Worm (Caenorhabditis elegans) whole organism, L4 larva: ENCODE data around the gene tag-342.

Experiments used
- D1046.2 ChIP-seq: fragments of 200-800 bp; sonication (Bioruptor generic); IDR thresholded peaks from 2 replicates; pipeline ENCODE4 v1.3.6; 2022; ENCODE audit warnings: missing genetic modification characterization, missing compliant biosample characterization
- F44E2.7 ChIP-seq: fragments of 200-800 bp; sonication (Bioruptor generic); IDR thresholded peaks from 2 replicates; pipeline ENCODE4 v2.1.2; 2022; ENCODE audit warnings: missing genetic modification characterization, missing compliant biosample characterization
- F49E8.2 ChIP-seq: sonication (generic microtip); optimal IDR thresholded peaks from 2 replicates; lab custom pipeline; 2016; ENCODE audit warnings: missing compliant biosample characterization, mild to moderate bottlenecking, missing genetic modification characterization, borderline replicate concordance
- aha-1 ChIP-seq: fragments of 150-350 bp; peaks from one replicate; lab custom pipeline; 2014; ENCODE audit warnings: missing biosample characterization, missing genetic modification characterization
- ama-1 ChIP-seq: fragments of 150-350 bp; optimal IDR thresholded peaks from 2 replicates; lab custom pipeline; 2014; ENCODE audit warnings: inconsistent platforms, mixed read lengths
- ceh-28 ChIP-seq: fragments of 150-350 bp; optimal IDR thresholded peaks from 2 replicates; lab custom pipeline; 2014; ENCODE audit warnings: missing biosample characterization, missing genetic modification reagents, missing genetic modification characterization
- daf-12 ChIP-seq: fragments of 150-350 bp; optimal IDR thresholded peaks from 2 replicates; lab custom pipeline; 2014; ENCODE audit warnings: missing biosample characterization, missing genetic modification reagents, missing genetic modification characterization
- daf-16 ChIP-seq, 3 experiments: sonication (generic microtip); optimal IDR thresholded peaks; 2 replicates each; lab custom pipeline; 2016 to 2017; ENCODE audit warnings: missing genetic modification characterization in 3 of 3, missing genetic modification reagents in 3 of 3, mild to moderate bottlenecking in 2 of 3, missing compliant biosample characterization in 2 of 3, missing biosample characterization in 1 of 3, moderate library complexity in 1 of 3
- dmd-6 ChIP-seq: fragments of 200-800 bp; sonication (Bioruptor generic); IDR thresholded peaks from 2 replicates; pipeline ENCODE4 v1.3.6; 2022; ENCODE audit warnings: missing genetic modification reagents, missing genetic modification characterization, missing compliant biosample characterization
- dve-1 ChIP-seq: sonication (generic microtip); optimal IDR thresholded peaks from 2 replicates; lab custom pipeline; 2017; ENCODE audit warnings: antibody characterized with exemption, mild to moderate bottlenecking, missing genetic modification characterization, missing compliant biosample characterization; ENCODE audit not compliant: insufficient read depth
- hlh-11 ChIP-seq: fragments of 200-800 bp; sonication (Bioruptor generic); optimal IDR thresholded peaks from 2 replicates; lab custom pipeline; 2018; ENCODE audit warnings: mild to moderate bottlenecking, missing genetic modification characterization, missing compliant biosample characterization
- hmg-1.1 ChIP-seq: fragments of 200-800 bp; sonication (Bioruptor generic); IDR thresholded peaks from 2 replicates; pipeline ENCODE4 v1.3.6; 2022; ENCODE audit warnings: missing genetic modification reagents, missing genetic modification characterization, missing compliant biosample characterization
- jun-1 ChIP-seq: fragments of 150-350 bp; optimal IDR thresholded peaks from 2 replicates; lab custom pipeline; 2014; ENCODE audit warnings: missing biosample characterization, missing genetic modification reagents, missing genetic modification characterization
- lim-7 ChIP-seq: fragments of 200-800 bp; sonication (Bioruptor generic); IDR thresholded peaks from 2 replicates; pipeline ENCODE4 v1.3.6; 2022; ENCODE audit warnings: missing genetic modification characterization, missing compliant biosample characterization
- lsy-2 ChIP-seq, 2 experiments: fragments of 150-350 bp in 1 of 2; sonication (generic microtip) in 1 of 2; optimal IDR thresholded peaks; 2 replicates each; lab custom pipeline; 2014 to 2017; ENCODE audit warnings: missing biosample characterization in 2 of 2, missing genetic modification characterization in 2 of 2
- mdt-29 ChIP-seq: fragments of 200-800 bp; sonication (Bioruptor generic); IDR thresholded peaks from 2 replicates; pipeline ENCODE4 v1.3.6; 2022; ENCODE audit warnings: missing genetic modification reagents, missing genetic modification characterization, missing compliant biosample characterization
- mep-1 ChIP-seq: fragments of 150-350 bp; sonication (generic microtip); optimal IDR thresholded peaks from 3 replicates; lab custom pipeline; 2014; ENCODE audit warnings: missing biosample characterization, missing genetic modification characterization
- mes-2 ChIP-seq: sonication (generic microtip); optimal IDR thresholded peaks from 2 replicates; lab custom pipeline; 2016; ENCODE audit warnings: missing genotype, mild to moderate bottlenecking, missing genetic modification characterization, missing compliant biosample characterization; ENCODE audit not compliant: poor library complexity, severe bottlenecking
- nhr-11 ChIP-seq: fragments of 150-350 bp; optimal IDR thresholded peaks from 2 replicates; lab custom pipeline; 2014; ENCODE audit warnings: missing biosample characterization, missing genetic modification characterization
- nhr-111 ChIP-seq: fragments of 200-800 bp; sonication (Bioruptor generic); optimal IDR thresholded peaks from 2 replicates; lab custom pipeline; 2018; ENCODE audit warnings: mild to moderate bottlenecking, missing genetic modification characterization, missing compliant biosample characterization
- nhr-28 ChIP-seq: fragments of 150-350 bp; optimal IDR thresholded peaks from 2 replicates; lab custom pipeline; 2014; ENCODE audit warnings: missing biosample characterization, missing genetic modification characterization
- nhr-48 ChIP-seq: sonication (generic microtip); optimal IDR thresholded peaks from 2 replicates; lab custom pipeline; 2016; ENCODE audit warnings: mild to moderate bottlenecking, missing genetic modification characterization, missing compliant biosample characterization
- nhr-77 ChIP-seq: fragments of 150-350 bp; optimal IDR thresholded peaks from 2 replicates; lab custom pipeline; 2014; ENCODE audit warnings: missing biosample characterization, missing genetic modification characterization
- pqm-1 ChIP-seq: sonication (generic microtip); optimal IDR thresholded peaks from 2 replicates; lab custom pipeline; 2017; ENCODE audit warnings: missing biosample characterization, missing genetic modification characterization
- rbr-2 ChIP-seq: sonication (generic microtip); optimal IDR thresholded peaks from 2 replicates; lab custom pipeline; 2016; ENCODE audit warnings: missing genotype, missing genetic modification characterization, missing compliant biosample characterization
- spr-3 ChIP-seq: fragments of 200-800 bp; sonication (Bioruptor generic); optimal IDR thresholded peaks from 2 replicates; lab custom pipeline; 2018; ENCODE audit warnings: mild to moderate bottlenecking, missing genetic modification characterization, missing compliant biosample characterization
- tra-1 ChIP-seq: fragments of 200-800 bp; sonication (Bioruptor generic); IDR thresholded peaks from 2 replicates; pipeline ENCODE4 v1.3.6; 2022; ENCODE audit warnings: missing genetic modification reagents, missing genetic modification characterization, missing compliant biosample characterization
- unc-62 ChIP-seq, 3 experiments: fragments of 150-350 bp in 1 of 3; sonication (generic microtip); optimal IDR thresholded peaks in 2 of 3; peaks in 1 of 3; 1 replicate in 1 of 3; 2 replicates in 2 of 3; lab custom pipeline; 2014 to 2017; ENCODE audit warnings: missing biosample characterization in 3 of 3, missing genetic modification characterization in 3 of 3, missing genetic modification reagents in 3 of 3, missing genotype in 1 of 3
- zip-11 ChIP-seq: fragments of 200-800 bp; sonication (Bioruptor generic); IDR thresholded peaks from 2 replicates; pipeline ENCODE4 v1.3.6; 2022; ENCODE audit warnings: missing genetic modification characterization, missing compliant biosample characterization

tag-342 gene

ce11 chrIII:9476564-9476963 lies 8.6 kb downstream of the tag-342 start:
- TF ChIP-seq zip-11 (GFP tag; lab: Robert Waterston, UW), result no peak
- peak; percentile 40; the same call in 1 of the 2 replicates for TF ChIP-seq dmd-6 (GFP tag; lab: Robert Waterston, UW)
- no peak for TF ChIP-seq nhr-111 (GFP tag; lab: Kevin White, UChicago)
- TF ChIP-seq nhr-11 (tag; lab: Kevin White, UChicago), result no peak
- peak; percentile 7 for TF ChIP-seq dve-1
- TF ChIP-seq, all 104 proteins: peak for 2

- TF ChIP-seq aha-1 (peak; percentile 73), tra-1 (no peak), F49E8.2 (tag; lab: Kevin White, UChicago) (no peak), zip-11 (GFP tag; lab: Robert Waterston, UW) (no peak), lim-7 (no peak), F44E2.7 (no peak), lsy-2 (tag; optimal IDR thresholded peaks at IDR 0.05; lab: Kevin White, UChicago) (peak in 1 of 2 experiments; percentile 17), daf-12 (tag; lab: Kevin White, UChicago) (no peak), nhr-11 (tag; lab: Kevin White, UChicago) (no peak), jun-1 (tag; lab: Kevin White, UChicago) (no peak), rbr-2 (tag; lab: Kevin White, UChicago) (no peak)
- TF ChIP-seq, all 104 proteins: peak for 2
These were observed 14.6 kb downstream of the tag-342 start for ce11 chrIII:9482423-9482993.

ce11 chrIII:9483716-9484115 lies 15.8 kb downstream of the tag-342 start:
- TF ChIP-seq nhr-48 (peak; percentile 3), D1046.2 (GFP tag; lab: Robert Waterston, UW) (no peak), hmg-1.1 (GFP tag; lab: Robert Waterston, UW) (no peak), mes-2 (tag; lab: Kevin White, UChicago) (peak; percentile 34), rbr-2 (tag; lab: Kevin White, UChicago) (peak; percentile 18), nhr-11 (tag; lab: Kevin White, UChicago) (peak; percentile 21), unc-62 (GFP tag; optimal IDR thresholded peaks at IDR 0.05 in 1 of 2; lab: Kevin White, UChicago) (peak in 1 of 2 experiments; percentile 23), unc-62 (tag; optimal IDR thresholded peaks at IDR 0.05; lab: Kevin White, UChicago) (no peak), mep-1 (tag; lab: Kevin White, UChicago) (peak; percentile 4)

- TF ChIP-seq ama-1 (lab: Kevin White, UChicago), result no peak
- peak; percentile 69 for TF ChIP-seq aha-1
- TF ChIP-seq, all 104 proteins: peak for 1
These were observed 17.4 kb downstream of the tag-342 start, which contains the start of gene bre-3 for ce11 chrIII:9485373-9485772. bre-3 (minus strand) TSS chrIII:9485473.

ce11 chrIII:9487454-9487853 lies 19.5 kb downstream of the tag-342 start:
- TF ChIP-seq dve-1 (peak; percentile 67), ceh-28 (tag; lab: Kevin White, UChicago) (no peak), hlh-11 (tag; lab: Kevin White, UChicago) (peak; percentile 31), nhr-77 (tag; lab: Kevin White, UChicago) (peak; percentile 54), daf-16 (GFP tag; optimal IDR thresholded peaks at IDR 0.05; lab: Kevin White, UChicago) (no peak), daf-16 (tag; optimal IDR thresholded peaks at IDR 0.05; lab: Kevin White, UChicago) (peak; percentile 85), nhr-28 (peak; percentile 53), dmd-6 (GFP tag; lab: Robert Waterston, UW) (peak; percentile 53), F49E8.2 (tag; lab: Kevin White, UChicago) (no peak), pqm-1 (tag; lab: Kevin White, UChicago) (peak; percentile 66)
- TF ChIP-seq, all 104 proteins: peak for 7

- TF ChIP-seq mdt-29 (GFP tag; lab: Robert Waterston, UW) (no peak), spr-3 (no peak), hmg-1.1 (GFP tag; lab: Robert Waterston, UW) (no peak), nhr-28 (no peak)
These were observed 20.1 kb downstream of the tag-342 start for ce11 chrIII:9488027-9488426.
